Fruit fly (Drosophila melanogaster) whole organism, embryonic: ENCODE data around the gene Fur2.

ENCODE experiments used
- Atf-2 ChIP-seq: fragments of 200-800 bp; sonication (Bioruptor generic); optimal IDR thresholded peaks from 2 replicates; lab custom pipeline; 2016; ENCODE audit warnings: missing biosample characterization, missing genetic modification characterization
- Blimp-1 ChIP-seq: fragments of 200-800 bp; sonication (Bioruptor generic); optimal IDR thresholded peaks from 3 replicates; lab custom pipeline; 2018; ENCODE audit warnings: missing biosample characterization, missing genetic modification characterization, mild to moderate bottlenecking, moderate library complexity, missing genetic modification reagents
- CG11695 ChIP-seq: fragments of 200-800 bp; sonication (Bioruptor generic); IDR thresholded peaks from 3 replicates; pipeline ENCODE4 v1.3.6; 2022; ENCODE audit warnings: missing biosample characterization, missing genetic modification characterization
- CG12744 ChIP-seq: fragments of 200-800 bp; sonication (Bioruptor generic); optimal IDR thresholded peaks from 2 replicates; lab custom pipeline; 2016; ENCODE audit warnings: missing biosample characterization, missing genetic modification characterization
- CG13894 ChIP-seq: fragments of 200-800 bp; sonication (Bioruptor generic); optimal IDR thresholded peaks from 3 replicates; lab custom pipeline; 2018; ENCODE audit warnings: missing biosample characterization, mild to moderate bottlenecking, missing genetic modification characterization, moderate library complexity
- CG14965 ChIP-seq: fragments of 200-800 bp; sonication (Bioruptor generic); optimal IDR thresholded peaks from 2 replicates; lab custom pipeline; 2016; ENCODE audit warnings: missing biosample characterization, missing genetic modification characterization, borderline replicate concordance
- CG15011 ChIP-seq: fragments of 200-800 bp; sonication (Bioruptor generic); optimal IDR thresholded peaks from 3 replicates; lab custom pipeline; 2018; ENCODE audit warnings: missing biosample characterization, mild to moderate bottlenecking, missing genetic modification characterization
- CG17359 ChIP-seq: fragments of 200-800 bp; sonication (Bioruptor generic); optimal IDR thresholded peaks from 3 replicates; lab custom pipeline; 2018; ENCODE audit warnings: missing biosample characterization, mild to moderate bottlenecking, missing genetic modification characterization, moderate library complexity
- CG17802 ChIP-seq: fragments of 200-800 bp; sonication (Bioruptor generic); optimal IDR thresholded peaks from 2 replicates; lab custom pipeline; 2018; ENCODE audit warnings: missing biosample characterization, mild to moderate bottlenecking, missing genetic modification characterization, moderate library complexity
- CG18262 ChIP-seq: fragments of 200-800 bp; optimal IDR thresholded peaks from 3 replicates; lab custom pipeline; 2019; ENCODE audit warnings: missing biosample characterization, mild to moderate bottlenecking, missing genetic modification characterization, moderate library complexity
- CG2199 ChIP-seq: fragments of 200-800 bp; sonication (Bioruptor generic); IDR thresholded peaks from 3 replicates; pipeline ENCODE4 v1.3.6; 2022; ENCODE audit warnings: missing biosample characterization, missing genetic modification characterization
- CG2889 ChIP-seq: fragments of 200-800 bp; sonication (Bioruptor generic); IDR thresholded peaks from 3 replicates; pipeline ENCODE4 v1.3.6; 2022; ENCODE audit warnings: missing biosample characterization, missing genetic modification characterization
- CG32532 ChIP-seq: fragments of 200-800 bp; sonication (Bioruptor generic); IDR thresholded peaks from 2 replicates; pipeline ENCODE4 v1.3.6; 2022; ENCODE audit warnings: missing biosample characterization, missing genetic modification characterization
- CG34422 ChIP-seq: fragments of 200-800 bp; sonication (Bioruptor generic); IDR thresholded peaks from 3 replicates; pipeline ENCODE4 v1.3.6; 2022; ENCODE audit warnings: missing biosample characterization, missing genetic modification characterization
- CG4282 ChIP-seq: fragments of 200-800 bp; sonication (Bioruptor generic); optimal IDR thresholded peaks from 2 replicates; lab custom pipeline; 2016; ENCODE audit warnings: missing biosample characterization, missing genetic modification characterization
- CG5953 ChIP-seq: fragments of 200-800 bp; sonication (Bioruptor generic); IDR thresholded peaks from 2 replicates; pipeline ENCODE4 v1.3.6; 2022; ENCODE audit warnings: missing biosample characterization, missing genetic modification characterization
- CG6683 ChIP-seq: fragments of 200-800 bp; sonication (Bioruptor generic); optimal IDR thresholded peaks from 2 replicates; lab custom pipeline; 2017; ENCODE audit warnings: missing biosample characterization, mild to moderate bottlenecking, missing genetic modification characterization, missing genetic modification reagents
- CG6854 ChIP-seq: fragments of 200-800 bp; sonication (Bioruptor generic); optimal IDR thresholded peaks from 3 replicates; lab custom pipeline; 2017; ENCODE audit warnings: missing biosample characterization, mild to moderate bottlenecking, missing genetic modification characterization
- CG8478 ChIP-seq: fragments of >200 bp; optimal IDR thresholded peaks from 2 replicates; lab custom pipeline; 2018
- CG9215 ChIP-seq: fragments of 200-800 bp; sonication (Bioruptor generic); IDR thresholded peaks from 2 replicates; pipeline ENCODE4 v1.3.6; 2022; ENCODE audit warnings: missing biosample characterization, missing genetic modification characterization
- CG9609 ChIP-seq: fragments of 200-800 bp; sonication (Bioruptor generic); optimal IDR thresholded peaks from 3 replicates; lab custom pipeline; 2016; ENCODE audit warnings: missing biosample characterization, missing genetic modification characterization
- CG9876 ChIP-seq: fragments of 200-800 bp; sonication (Bioruptor generic); optimal IDR thresholded peaks from 2 replicates; lab custom pipeline; 2016; ENCODE audit warnings: missing biosample characterization, missing genetic modification characterization
- D19A ChIP-seq: fragments of 200-800 bp; optimal IDR thresholded peaks from 3 replicates; lab custom pipeline; 2019; ENCODE audit warnings: missing biosample characterization, mild to moderate bottlenecking, missing genetic modification characterization, moderate library complexity
- Elba2 ChIP-seq: fragments of 200-800 bp; sonication (Bioruptor generic); optimal IDR thresholded peaks from 3 replicates; lab custom pipeline; 2016; ENCODE audit warnings: missing biosample characterization, missing genetic modification characterization
- HHEX ChIP-seq: fragments of 200-800 bp; sonication (Bioruptor generic); optimal IDR thresholded peaks from 3 replicates; lab custom pipeline; 2017; ENCODE audit warnings: missing biosample characterization, mild to moderate bottlenecking, missing genetic modification characterization, missing genetic modification reagents
- HLHmδ ChIP-seq: fragments of 200-800 bp; sonication (Bioruptor generic); optimal IDR thresholded peaks from 2 replicates; lab custom pipeline; 2018; ENCODE audit warnings: missing biosample characterization, mild to moderate bottlenecking, missing genetic modification characterization, moderate library complexity
- Hey ChIP-seq: fragments of 200-800 bp; sonication (Bioruptor generic); optimal IDR thresholded peaks from 3 replicates; lab custom pipeline; 2018; ENCODE audit warnings: missing biosample characterization, mild to moderate bottlenecking, missing genetic modification characterization
- Hr78 ChIP-seq, 2 experiments: fragments of 200-800 bp in 1 of 2; fragments of >200 bp in 1 of 2; sonication (Bioruptor generic) in 1 of 2; optimal IDR thresholded peaks; 2 replicates each; lab custom pipeline; 2017 to 2019; ENCODE audit warnings: missing biosample characterization in 2 of 2, missing genetic modification characterization in 2 of 2, mild to moderate bottlenecking in 1 of 2, moderate library complexity in 1 of 2
- Jarid2 ChIP-seq: fragments of 200-800 bp; sonication (Bioruptor generic); optimal IDR thresholded peaks from 3 replicates; lab custom pipeline; 2017; ENCODE audit warnings: mild to moderate bottlenecking, missing biosample characterization, missing genetic modification reagents, missing genetic modification characterization
- Nf-YB ChIP-seq: fragments of 200-800 bp; sonication (Bioruptor generic); optimal IDR thresholded peaks from 3 replicates; lab custom pipeline; 2019; ENCODE audit warnings: missing biosample characterization, mild to moderate bottlenecking, missing genetic modification characterization, moderate library complexity
- Nf-YC ChIP-seq: fragments of 200-800 bp; optimal IDR thresholded peaks from 3 replicates; lab custom pipeline; 2019; ENCODE audit warnings: missing biosample characterization, mild to moderate bottlenecking, missing genetic modification characterization, moderate library complexity
- Oli ChIP-seq: fragments of 200-800 bp; sonication (Bioruptor generic); optimal IDR thresholded peaks from 2 replicates; lab custom pipeline; 2018; ENCODE audit warnings: missing biosample characterization, mild to moderate bottlenecking, missing genetic modification characterization, moderate library complexity
- Sox102F ChIP-seq: fragments of 200-800 bp; sonication (Bioruptor generic); optimal IDR thresholded peaks from 2 replicates; lab custom pipeline; 2018; ENCODE audit warnings: missing biosample characterization, mild to moderate bottlenecking, missing genetic modification characterization, moderate library complexity
- Trl ChIP-seq, 3 experiments: fragments of >200 bp in 2 of 3; fragments of 200-800 bp in 1 of 3; sonication (Bioruptor generic) in 1 of 3; optimal IDR thresholded peaks; 2 replicates in 1 of 3; 3 replicates in 2 of 3; lab custom pipeline; 2016 to 2017; ENCODE audit warnings: missing biosample characterization in 1 of 3, missing genetic modification characterization in 1 of 3
- Usf ChIP-seq: fragments of 200-800 bp; sonication (Bioruptor generic); optimal IDR thresholded peaks from 2 replicates; lab custom pipeline; 2017; ENCODE audit warnings: missing genotype, missing biosample characterization, missing genetic modification characterization
- Vsx1 ChIP-seq: fragments of 200-800 bp; sonication (Bioruptor generic); optimal IDR thresholded peaks from 2 replicates; lab custom pipeline; 2017; ENCODE audit warnings: missing biosample characterization, mild to moderate bottlenecking, missing genetic modification characterization, missing genetic modification reagents
- fru ChIP-seq: fragments of >200 bp; optimal IDR thresholded peaks from 2 replicates; lab custom pipeline; 2017
- fu2 ChIP-seq: fragments of 200-800 bp; sonication (Bioruptor generic); optimal IDR thresholded peaks from 2 replicates; lab custom pipeline; 2016; ENCODE audit warnings: missing biosample characterization, missing genetic modification characterization
- gem ChIP-seq: fragments of 200-800 bp; sonication (Bioruptor generic); optimal IDR thresholded peaks from 2 replicates; lab custom pipeline; 2019; ENCODE audit warnings: missing biosample characterization, mild to moderate bottlenecking, missing genetic modification characterization, moderate library complexity
- hbn ChIP-seq: fragments of 200-800 bp; sonication (Bioruptor generic); IDR thresholded peaks from 2 replicates; pipeline ENCODE4 v1.3.6; 2022; ENCODE audit warnings: missing biosample characterization, missing genetic modification characterization; ENCODE audit not compliant: partially characterized antibody
- kah ChIP-seq: fragments of 200-800 bp; sonication (Bioruptor generic); optimal IDR thresholded peaks from 2 replicates; lab custom pipeline; 2018; ENCODE audit warnings: missing biosample characterization, mild to moderate bottlenecking, missing genetic modification characterization
- lab ChIP-seq: fragments of 200-800 bp; sonication (Bioruptor generic); optimal IDR thresholded peaks from 3 replicates; lab custom pipeline; 2017; ENCODE audit warnings: missing biosample characterization, missing genetic modification characterization, mild to moderate bottlenecking, moderate library complexity, missing genetic modification reagents
- nau ChIP-seq: fragments of 200-800 bp; sonication (Bioruptor generic); optimal IDR thresholded peaks from 3 replicates; lab custom pipeline; 2017; ENCODE audit warnings: missing biosample characterization, mild to moderate bottlenecking, missing genetic modification characterization, missing genetic modification reagents
- oc ChIP-seq: fragments of 200-800 bp; sonication (Bioruptor generic); optimal IDR thresholded peaks from 2 replicates; lab custom pipeline; 2018; ENCODE audit warnings: missing biosample characterization, mild to moderate bottlenecking, missing genetic modification characterization, moderate library complexity
- pho ChIP-seq: fragments of 200-800 bp; sonication (Bioruptor generic); optimal IDR thresholded peaks from 2 replicates; lab custom pipeline; 2016; ENCODE audit warnings: missing biosample characterization, missing genetic modification characterization
- tap ChIP-seq: fragments of 200-800 bp; optimal IDR thresholded peaks from 3 replicates; lab custom pipeline; 2019; ENCODE audit warnings: missing biosample characterization, mild to moderate bottlenecking, missing genetic modification characterization, moderate library complexity
- wor ChIP-seq: fragments of 200-800 bp; sonication (Bioruptor generic); IDR thresholded peaks from 2 replicates; pipeline ENCODE4 v1.3.6; 2022; ENCODE audit warnings: missing biosample characterization, missing genetic modification characterization
- zen ChIP-seq: fragments of 200-800 bp; sonication (Bioruptor generic); optimal IDR thresholded peaks from 3 replicates; lab custom pipeline; 2018; ENCODE audit warnings: missing biosample characterization, mild to moderate bottlenecking, missing genetic modification characterization, moderate library complexity

Fur2 gene

dm6 chrX:16383667-16384515 lies 11.0 kb downstream of the Fur2 start (continued):
- TF ChIP-seq Oli (tag; lab: Kevin White, UChicago) = no peak
- no peak for TF ChIP-seq CG4282 (GFP tag; lab: Kevin White, UChicago)
- TF ChIP-seq Atf-2 = peak; percentile 44
- TF ChIP-seq lab (GFP tag; lab: Kevin White, UChicago) = no peak
- TF ChIP-seq Elba2 (GFP tag; lab: Kevin White, UChicago) = peak; percentile 1
- peak; percentile 91 for TF ChIP-seq CG13894 (tag; lab: Kevin White, UChicago)
- TF ChIP-seq fu2 (GFP tag; lab: Kevin White, UChicago) = no peak
- peak; percentile 80 for TF ChIP-seq CG6683 (GFP tag; lab: Kevin White, UChicago)
- TF ChIP-seq Nf-YB (GFP tag; lab: Kevin White, UChicago) = peak; percentile 76
- TF ChIP-seq fru (lab: Kevin White, UChicago) = no peak
- no peak; the same call in 1 of the 2 replicates for TF ChIP-seq CG32532 (GFP tag; lab: Robert Waterston, UW)
- TF ChIP-seq CG15011 (GFP tag; lab: Kevin White, UChicago) = peak; percentile 91
- no peak for TF ChIP-seq hbn (GFP tag; lab: Robert Waterston, UW)
- TF ChIP-seq CG6854 (GFP tag; lab: Kevin White, UChicago) = peak; percentile 76
- TF ChIP-seq pho (GFP tag; lab: Kevin White, UChicago) = peak; percentile 59
- no peak for TF ChIP-seq CG9876 (GFP tag; lab: Kevin White, UChicago)
- TF ChIP-seq CG9609 (GFP tag; lab: Kevin White, UChicago) = no peak
- TF ChIP-seq D19A (tag; lab: Kevin White, UChicago) = peak; percentile 50
- no peak for TF ChIP-seq Sox102F (GFP tag; lab: Kevin White, UChicago)
- 0 out of 3 replicates have a peak, but pooled peaks have one; percentile 25 for TF ChIP-seq CG2889 (GFP tag; lab: Robert Waterston, UW)
- no peak for TF ChIP-seq Usf (GFP tag; lab: Kevin White, UChicago)
- TF ChIP-seq CG14965 (GFP tag; lab: Kevin White, UChicago) = peak; percentile 44
- no peak for TF ChIP-seq Jarid2
- peak; percentile 62 for TF ChIP-seq CG18262 (tag; lab: Kevin White, UChicago)
- peak; percentile 65 for TF ChIP-seq Nf-YC
- TF ChIP-seq CG8478 (lab: Kevin White, UChicago) = no peak
- TF ChIP-seq HHEX = peak; percentile 86
- TF ChIP-seq tap (tag; lab: Kevin White, UChicago) = no peak
- TF ChIP-seq Blimp-1 (GFP tag; lab: Kevin White, UChicago) = no peak
- TF ChIP-seq CG11695 (GFP tag; lab: Robert Waterston, UW) = peak; percentile 80
- TF ChIP-seq wor = no peak
- no peak for TF ChIP-seq oc (tag; lab: Kevin White, UChicago)
- TF ChIP-seq HLHmδ = no peak
- no peak for TF ChIP-seq CG2199
- no peak for TF ChIP-seq CG34422 (GFP tag; lab: Robert Waterston, UW)
- peak; percentile 46 for TF ChIP-seq zen
- no peak for TF ChIP-seq CG5953 (GFP tag; lab: Robert Waterston, UW)
- TF ChIP-seq gem = peak; percentile 83
- peak; percentile 50 for TF ChIP-seq kah (GFP tag; lab: Kevin White, UChicago)
- no peak for TF ChIP-seq Trl (optimal IDR thresholded peaks at IDR 0.05; lab: Kevin White, UChicago)
- TF ChIP-seq Trl (GFP tag; optimal IDR thresholded peaks at IDR 0.05; lab: Kevin White, UChicago) = peak; percentile 78
- peak in 1 of 2 experiments; percentile 13 for TF ChIP-seq Hr78 (GFP tag; optimal IDR thresholded peaks at IDR 0.05; lab: Kevin White, UChicago)
- peak; percentile 70 for TF ChIP-seq CG12744 (GFP tag; lab: Kevin White, UChicago)
- no peak for TF ChIP-seq Vsx1 (GFP tag; lab: Kevin White, UChicago)
- no peak for TF ChIP-seq CG17802
- TF ChIP-seq CG9215 (GFP tag; lab: Robert Waterston, UW) = no peak
- no peak for TF ChIP-seq Hey
- TF ChIP-seq nau (GFP tag; lab: Kevin White, UChicago) = no peak
- TF ChIP-seq CG17359 = peak; percentile 88
